Fruit fly (Drosophila melanogaster): ENCODE results near the gene CG43965.

Gene CG43965

DNA sequence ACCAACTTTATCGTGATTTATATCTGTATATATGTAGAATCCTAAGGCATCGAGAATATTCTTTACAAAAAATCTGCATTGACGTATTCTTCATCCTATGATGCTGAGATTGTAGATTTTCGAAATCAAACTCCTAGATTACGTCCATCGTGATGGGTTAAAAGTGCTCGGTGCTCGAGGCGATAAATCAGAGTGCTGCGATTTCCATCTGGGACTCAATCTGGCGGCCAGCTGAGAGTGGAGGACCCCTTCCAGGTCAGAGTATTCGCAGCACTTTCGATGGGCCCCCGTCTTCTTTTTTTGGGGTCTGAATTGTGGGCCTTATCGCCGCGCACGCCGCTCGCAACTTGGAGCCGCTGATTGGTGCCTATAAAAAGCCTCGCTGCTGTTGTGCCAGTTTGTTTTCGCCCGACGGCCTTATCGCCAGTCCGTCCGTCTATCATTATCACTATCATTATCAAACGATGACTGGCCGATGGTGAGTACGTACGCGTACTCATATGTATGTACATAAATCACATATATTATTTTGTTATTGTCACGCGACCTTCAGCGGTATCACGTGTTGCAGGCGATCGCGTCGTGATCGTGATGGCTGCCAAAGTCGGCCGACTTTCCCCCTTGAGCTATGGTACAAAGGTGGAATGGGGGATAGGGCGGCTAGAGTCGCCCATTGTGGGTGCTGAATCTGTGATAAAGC is 20.7 kb downstream of the CG43965 start (continued):
- TF ChIP-seq GATAe (GFP tag; conservative IDR thresholded peaks at IDR 0.05) (peak; percentile 59; the same call in 1 of the 2 replicates), Bgb (GFP tag; IDR thresholded peaks at IDR 0.05; ENCODE audit: partially characterized antibody) (0 out of 2 replicates have a peak, but pooled peaks have one; percentile 5), Med (GFP tag) (peak; percentile 91), CG4424 (GFP tag; optimal IDR thresholded peaks at IDR 0.05) (no peak), nerfin-2 (GFP tag; IDR thresholded peaks at IDR 0.05; ENCODE audit: partially characterized antibody) (no peak), CG10431 (GFP tag; optimal IDR thresholded peaks at IDR 0.05) (no peak), CG15514 (GFP tag; optimal IDR thresholded peaks at IDR 0.05) (peak; percentile 8), CG9797 (GFP tag; optimal IDR thresholded peaks at IDR 0.05) (no peak), Taf1 (GFP tag; IDR thresholded peaks at IDR 0.05) (no peak), ci (GFP tag; IDR thresholded peaks at IDR 0.05) (peak; percentile 43; the same call in 2 of the 3 replicates), exex (tag; optimal IDR thresholded peaks at IDR 0.05) (peak; percentile 92), gce (GFP tag; IDR thresholded peaks at IDR 0.05) (no peak), CG18599 (GFP tag; optimal IDR thresholded peaks at IDR 0.05) (peak; percentile 46), HmgZ (tag; optimal IDR thresholded peaks at IDR 0.05) (peak; percentile 10), CG8089 (GFP tag; optimal IDR thresholded peaks at IDR 0.05) (no peak), Rfx (GFP tag; IDR thresholded peaks at IDR 0.05) (no peak; the same call in 1 of the 2 replicates), chif (GFP tag; optimal IDR thresholded peaks at IDR 0.05) (no peak), CG8290 (GFP tag; optimal IDR thresholded peaks at IDR 0.05) (no peak), CG8290 (tag; optimal IDR thresholded peaks at IDR 0.05) (peak in 1 of 2 experiments; percentile 40), lbe (GFP tag; optimal IDR thresholded peaks at IDR 0.05) (no peak), Myb (GFP tag; optimal IDR thresholded peaks at IDR 0.05) (no peak), CG8924 (tag; optimal IDR thresholded peaks at IDR 0.05) (no peak), NC2α (GFP tag; optimal IDR thresholded peaks at IDR 0.05) (no peak), Ssrp (tag; optimal IDR thresholded peaks at IDR 0.05) (no peak), Stat92E (GFP tag; optimal IDR thresholded peaks at IDR 0.05) (peak in 1 of 3 experiments; percentile 59), Spps (tag; optimal IDR thresholded peaks at IDR 0.05) (no peak), trh (GFP tag; optimal IDR thresholded peaks at IDR 0.05) (no peak), stc (GFP tag; IDR thresholded peaks at IDR 0.05) (no peak), dan (GFP tag; IDR thresholded peaks at IDR 0.05) (no peak), CG34376 (GFP tag; optimal IDR thresholded peaks at IDR 0.05) (peak; percentile 89), chm (GFP tag; IDR thresholded peaks at IDR 0.05) (peak; percentile 9; the same call in 1 of the 2 replicates), Elba2 (GFP tag; optimal IDR thresholded peaks at IDR 0.05) (no peak), CG10543 (GFP tag; optimal IDR thresholded peaks at IDR 0.05) (peak; percentile 85), gem (tag; optimal IDR thresholded peaks at IDR 0.05) (no peak), CG1529 (GFP tag; optimal IDR thresholded peaks at IDR 0.05) (no peak), pan (optimal IDR thresholded peaks at IDR 0.05) (no peak), pan (GFP tag; optimal IDR thresholded peaks at IDR 0.05 in 1 of 2, IDR thresholded peaks at IDR 0.05 in 1 of 2) (no peak), repo (GFP tag; optimal IDR thresholded peaks at IDR 0.05) (no peak), crol (GFP tag; IDR thresholded peaks at IDR 0.05) (peak; percentile 14; the same call in 1 of the 2 replicates), CG12744 (GFP tag; optimal IDR thresholded peaks at IDR 0.05) (no peak), NFAT (GFP tag; IDR thresholded peaks at IDR 0.05) (peak; percentile 38; the same call in 1 of the 2 replicates), Xbp1 (GFP tag; optimal IDR thresholded peaks at IDR 0.05) (no peak), cato (GFP tag; optimal IDR thresholded peaks at IDR 0.05; ENCODE audit: borderline replicate concordance) (no peak), CG2120 (GFP tag; optimal IDR thresholded peaks at IDR 0.05) (no peak), CG11085 (GFP tag; IDR thresholded peaks at IDR 0.05) (no peak), CG8281 (tag; optimal IDR thresholded peaks at IDR 0.05) (peak; percentile 31), CG13424 (tag; optimal IDR thresholded peaks at IDR 0.05) (no peak), ap (GFP tag; IDR thresholded peaks at IDR 0.05) (no peak), Mrtf (GFP tag; IDR thresholded peaks at IDR 0.05) (no peak), wek (GFP tag; optimal IDR thresholded peaks at IDR 0.05) (no peak)
